Fruit fly (Drosophila melanogaster) whole organism, larva: ENCODE results near the gene Npc2e.

Source experiments
- noc ChIP-seq: fragments of 200-800 bp; sonication (Bioruptor generic); optimal IDR thresholded peaks from 3 replicates; lab custom pipeline; 2019; ENCODE audit warnings: missing biosample characterization, mild to moderate bottlenecking, missing genetic modification characterization, moderate library complexity

Npc2e gene

DNA sequence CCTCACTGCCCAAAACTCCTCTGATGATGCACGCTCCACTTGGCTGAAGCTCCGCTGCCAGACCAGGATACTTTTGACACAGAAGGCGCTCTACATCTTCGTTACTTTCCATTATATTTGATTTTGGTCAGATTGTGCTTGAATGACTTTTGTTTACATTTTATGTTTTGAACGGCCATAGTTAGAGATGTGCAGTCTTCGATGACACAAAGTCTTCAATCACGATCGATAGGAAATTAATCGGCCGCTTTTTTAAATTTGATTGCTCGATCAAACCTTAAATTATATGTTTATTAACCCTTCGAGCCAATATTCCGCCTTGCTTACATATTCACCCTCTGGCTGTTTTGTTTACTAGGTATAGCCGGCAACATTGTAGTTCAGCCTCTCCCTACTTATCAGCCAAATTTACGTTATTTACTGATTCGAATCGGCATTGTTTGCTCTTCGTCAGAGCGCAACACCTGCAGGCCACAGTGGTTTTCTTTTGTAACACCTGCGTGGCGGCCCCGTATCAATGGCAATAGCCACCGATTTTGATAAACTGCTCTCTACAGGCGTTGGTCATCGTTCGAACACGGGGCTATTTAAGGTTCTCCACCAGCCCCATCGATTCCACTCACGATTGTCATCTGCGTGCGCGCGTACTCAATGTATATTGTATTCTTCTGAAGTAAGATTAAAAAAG is at the start of gene Npc2e, which contains the start of gene Fancl:
TSS of gene Npc2e (plus strand) at position 638 of the 688 bp plus-strand sequence.
TSS of gene Fancl (minus strand) at position 175 of the 688 bp plus-strand sequence.
- TF ChIP-seq noc (tag; lab: Kevin White, UChicago) = no peak

DNA sequence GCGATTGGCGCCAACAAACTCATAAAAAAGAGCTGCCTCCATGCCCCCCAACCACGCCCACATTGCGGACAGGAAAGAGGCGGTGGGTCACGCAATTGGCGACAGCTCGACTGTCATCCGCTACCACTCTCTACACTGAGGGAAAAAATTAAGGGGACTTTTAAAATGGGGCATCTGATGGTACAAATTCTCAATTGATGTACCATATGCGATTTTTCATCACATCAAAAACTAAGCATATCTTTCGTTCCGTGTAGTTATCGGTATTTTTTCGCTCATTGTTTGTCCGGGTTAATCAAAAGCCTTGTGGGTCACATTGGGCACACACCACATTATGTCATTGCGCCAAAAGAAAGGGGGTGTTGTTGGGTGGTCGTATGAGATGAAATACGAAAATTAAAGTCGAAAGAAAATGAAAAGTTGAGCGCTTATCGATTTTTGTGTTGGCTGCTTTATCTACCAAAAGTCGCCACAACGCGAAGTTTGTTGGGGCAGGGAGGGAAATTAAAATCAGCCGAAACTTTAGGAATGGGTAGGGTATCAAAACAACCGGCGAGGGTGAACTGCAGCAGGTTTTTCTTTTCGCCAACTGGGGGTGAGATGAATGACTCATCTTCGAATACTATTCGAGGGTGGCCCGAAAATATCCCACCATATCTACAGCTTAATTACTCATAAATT is 29.0 kb upstream of the Npc2e start:
- no peak for TF ChIP-seq noc (tag; lab: Kevin White, UChicago)

DNA sequence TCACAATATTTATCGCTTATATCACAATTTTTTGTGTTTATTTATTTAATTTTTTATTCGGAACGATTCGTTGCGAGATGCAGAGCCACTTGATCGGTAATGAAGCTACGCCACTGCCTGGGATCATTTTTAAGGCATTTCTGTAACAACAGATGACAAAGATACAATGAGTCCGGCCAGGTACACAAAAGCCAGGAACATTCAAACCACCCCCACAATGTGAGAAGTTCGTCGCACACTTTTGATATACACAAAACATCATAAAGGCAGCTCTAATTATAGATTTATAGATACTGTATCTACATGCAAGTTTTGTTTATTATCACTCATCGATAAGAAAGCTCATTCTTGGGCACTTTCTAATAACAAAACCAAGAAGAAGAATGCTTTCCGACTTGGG is 28.1 kb upstream of the Npc2e start, which contains the start of gene CG31407:
TSS of gene CG31407 (minus strand) at position 101 of the 400 bp plus-strand sequence.
- TF ChIP-seq noc (tag; lab: Kevin White, UChicago) = no peak

DNA sequence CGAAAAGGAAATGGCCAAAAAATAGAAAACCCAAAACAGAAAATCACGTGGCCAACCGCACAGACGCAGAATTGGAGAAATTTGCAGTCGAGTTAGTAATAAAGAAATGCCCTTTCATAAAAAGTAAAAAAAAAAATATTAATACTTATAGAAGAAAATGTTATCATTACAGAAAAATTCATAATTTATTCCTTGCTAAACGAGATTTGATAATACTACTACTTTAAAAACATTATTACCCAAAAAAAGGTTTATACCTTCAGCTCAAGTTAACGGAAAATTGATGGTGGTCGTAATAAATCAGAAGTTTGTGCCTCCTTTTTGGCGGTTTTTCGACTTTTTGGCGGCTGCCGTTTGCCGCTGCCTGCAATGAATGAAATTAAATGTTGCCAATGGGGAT is 24.8 kb upstream of the Npc2e start:
- no peak for TF ChIP-seq noc (tag; lab: Kevin White, UChicago)

DNA sequence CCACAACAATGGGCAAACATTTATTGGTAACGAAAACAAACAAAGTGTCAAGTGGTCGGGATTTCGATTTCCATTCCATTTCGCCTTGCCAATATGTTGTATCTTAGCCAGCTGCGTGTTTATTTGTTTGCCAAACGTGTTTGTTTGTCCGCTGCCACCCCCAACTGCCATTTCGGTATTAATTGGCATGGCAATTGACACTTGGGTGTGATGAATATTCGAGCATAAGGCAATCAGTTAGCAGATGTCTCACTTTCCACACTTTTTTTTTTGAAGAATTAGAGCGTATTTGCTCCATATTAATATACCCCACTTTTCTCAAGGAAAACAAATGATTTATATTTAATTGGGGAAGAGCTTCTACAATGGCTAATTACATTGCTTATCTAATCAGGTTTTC is 21.7 kb upstream of the Npc2e start:
- no peak for TF ChIP-seq noc (tag; lab: Kevin White, UChicago)

DNA sequence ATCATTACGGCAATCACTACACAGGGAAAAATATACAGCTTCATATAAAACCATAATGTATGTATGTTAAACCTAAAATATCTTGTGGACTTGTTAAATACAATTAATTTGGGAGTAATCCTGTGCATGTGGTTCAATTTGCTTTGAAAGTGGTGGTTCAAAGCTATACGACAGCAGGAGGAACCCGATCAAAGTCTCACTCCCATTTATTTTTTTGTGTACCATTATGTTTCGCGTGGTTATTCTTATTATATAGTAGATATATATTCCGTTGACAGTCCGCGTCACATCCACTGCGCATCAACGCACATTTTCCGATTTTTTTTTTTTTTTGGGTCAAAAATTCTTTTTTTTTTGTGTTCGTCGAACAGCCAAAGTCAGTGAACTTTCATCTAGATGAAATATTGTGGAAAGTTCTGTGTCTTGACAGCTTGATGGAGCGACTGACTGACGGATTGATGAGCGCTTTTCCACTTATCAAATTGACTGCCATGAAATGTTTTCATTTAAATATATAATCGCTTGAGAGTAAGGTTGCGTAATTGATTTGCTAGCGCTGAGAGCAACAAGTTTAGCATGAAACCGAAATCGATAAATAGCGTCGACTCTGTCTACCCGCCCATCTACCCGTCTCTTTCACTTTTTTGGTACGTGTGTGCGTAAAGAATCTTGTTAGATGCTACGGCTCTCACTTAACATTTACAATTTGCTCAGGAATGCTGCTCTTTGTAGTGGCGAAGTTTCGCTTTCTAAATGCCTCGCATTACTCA is 20.0 kb upstream of the Npc2e start:
- no peak for TF ChIP-seq noc (tag; lab: Kevin White, UChicago)

DNA sequence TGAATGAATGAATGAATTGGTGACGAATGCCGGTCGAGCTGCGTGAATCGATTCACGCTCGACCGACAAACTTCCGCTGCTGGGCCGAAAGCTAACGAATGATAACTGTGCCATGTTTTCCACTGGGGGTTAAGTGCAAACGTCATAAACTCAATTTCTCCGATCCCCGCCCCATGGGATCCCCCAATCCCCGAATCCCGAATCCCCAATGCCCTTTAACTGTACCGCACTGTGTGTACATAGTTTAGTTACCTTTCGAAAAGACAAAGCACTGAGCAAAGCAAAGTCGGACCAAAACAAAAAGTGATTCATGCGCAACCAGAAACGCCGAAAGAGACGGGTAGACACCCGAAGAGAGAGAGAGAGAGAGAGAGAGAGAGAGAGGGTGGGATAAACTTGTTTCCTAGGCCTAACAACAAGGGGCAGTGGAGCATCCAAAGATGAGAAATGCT is 18.1 kb upstream of the Npc2e start:
- TF ChIP-seq noc (tag; lab: Kevin White, UChicago) = no peak

DNA sequence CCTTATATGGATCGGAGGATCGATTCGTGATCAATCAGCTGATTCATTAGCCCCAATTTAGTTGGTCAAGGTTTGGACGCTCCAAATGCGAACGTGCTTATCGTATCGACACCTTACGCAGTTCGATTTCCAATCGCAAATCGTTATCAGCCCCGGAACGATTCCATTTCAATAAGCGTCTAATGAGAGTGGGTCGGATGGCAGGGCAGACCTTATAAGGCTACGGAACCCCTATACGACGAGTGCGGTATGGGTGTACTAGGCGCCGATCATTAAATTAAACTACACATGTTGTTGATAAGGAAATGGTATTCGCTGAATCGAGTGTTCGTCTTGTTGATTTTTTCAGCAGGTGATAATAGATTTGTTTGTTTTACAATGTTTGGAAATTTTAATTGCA is 17.4 kb upstream of the Npc2e start:
- no peak for TF ChIP-seq noc (tag; lab: Kevin White, UChicago)

DNA sequence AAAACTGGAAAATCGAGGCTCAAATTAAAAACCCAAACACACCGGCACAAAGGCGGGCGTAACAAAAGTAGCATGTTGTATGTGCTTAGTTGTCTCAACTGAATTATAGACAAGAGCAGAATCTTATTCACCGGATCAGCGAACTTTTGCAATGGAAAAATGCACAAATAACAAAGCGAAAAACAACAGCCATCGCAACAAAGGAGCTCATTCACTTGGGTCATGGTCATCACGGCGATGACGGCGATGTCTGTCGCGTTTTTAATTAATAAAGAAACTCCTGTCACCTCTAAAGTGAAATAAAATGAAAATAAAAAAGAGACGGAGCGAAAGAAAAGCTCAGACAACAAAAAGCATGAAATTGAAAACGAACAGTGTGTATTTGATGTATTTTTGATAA is 13.9 kb upstream of the Npc2e start:
- no peak for TF ChIP-seq noc (tag; lab: Kevin White, UChicago)

DNA sequence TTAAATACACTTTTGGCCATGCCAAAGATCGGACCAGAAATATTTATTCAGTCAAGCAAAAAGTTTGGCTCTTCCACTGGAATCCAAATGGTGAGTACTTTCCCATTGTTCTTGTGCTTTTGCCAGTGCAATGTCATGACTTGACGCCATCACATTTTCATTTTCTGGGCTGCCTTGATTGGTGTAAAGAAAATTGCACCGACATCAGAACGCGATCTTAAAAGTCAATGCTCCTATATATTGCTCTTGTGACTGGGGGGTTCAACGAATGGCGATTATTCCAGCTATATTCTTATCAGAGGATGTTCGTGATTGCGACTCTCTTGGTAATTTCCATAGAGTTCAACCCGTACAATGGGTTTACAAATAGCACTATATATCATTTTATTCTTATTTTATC is 12.6 kb upstream of the Npc2e start:
- TF ChIP-seq noc (tag; lab: Kevin White, UChicago) = no peak

DNA sequence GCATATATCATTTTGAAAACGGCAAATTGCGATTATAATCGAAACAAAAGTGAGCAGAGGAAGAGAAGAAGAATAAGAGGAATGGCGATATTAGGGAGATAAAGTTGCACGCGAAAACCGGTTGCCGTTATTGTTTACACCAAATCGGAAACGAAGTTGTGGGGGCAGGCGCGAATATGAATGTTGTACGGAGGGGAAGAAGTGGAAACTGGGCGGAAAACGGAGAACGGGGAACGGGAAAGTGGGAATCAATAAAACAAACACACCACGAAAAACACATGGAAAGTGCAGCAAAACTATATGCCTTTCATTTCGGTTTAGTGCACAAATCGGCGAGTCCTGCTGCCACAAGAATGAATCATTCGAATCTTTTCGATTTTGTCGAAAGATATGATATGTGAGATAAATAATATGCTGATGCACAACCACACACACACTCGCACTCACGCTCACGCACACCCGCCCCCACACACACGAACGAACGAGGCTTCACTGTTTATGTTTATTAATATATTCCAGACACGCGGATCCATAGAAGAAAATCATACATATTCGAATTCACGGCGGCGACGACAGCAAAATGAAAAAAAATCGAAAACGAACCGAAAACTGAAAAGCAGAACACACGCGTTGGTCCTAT is 11.0 kb upstream of the Npc2e start:
- no peak for TF ChIP-seq noc (tag; lab: Kevin White, UChicago)

DNA sequence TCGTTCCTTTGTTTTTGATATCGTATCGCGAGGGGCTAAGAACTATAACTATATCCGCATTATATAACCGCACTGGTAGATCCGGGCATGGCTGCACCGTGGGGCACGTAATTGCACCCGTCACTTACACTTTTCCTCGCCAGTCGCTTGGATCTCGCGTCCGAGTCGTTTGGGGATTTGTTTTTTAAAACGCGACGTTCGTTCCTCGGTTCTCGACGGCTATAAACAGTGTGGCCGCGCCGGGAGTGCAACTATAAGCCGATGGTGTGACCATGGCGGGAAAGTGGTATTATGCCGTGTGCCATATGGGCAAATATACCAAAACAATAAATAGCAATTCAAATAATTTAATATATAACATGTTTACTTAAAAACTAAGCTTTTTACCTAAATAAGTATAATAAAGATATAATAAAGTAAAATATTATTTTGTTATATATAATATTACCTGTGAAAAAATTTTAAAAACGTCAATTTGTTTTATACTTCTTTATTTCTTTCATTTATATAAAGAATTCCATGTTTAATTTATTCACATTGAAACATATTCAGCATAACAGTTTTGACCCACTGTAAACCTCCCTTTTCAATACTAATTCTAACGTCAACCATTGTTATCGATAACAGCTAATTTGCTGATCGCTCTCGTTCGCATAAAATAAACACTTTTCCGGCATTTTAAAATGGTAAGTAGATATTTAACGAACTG is 10.3 kb upstream of the Npc2e start, which contains the start of the genes Mical and CG3909:
TSS of gene Mical (minus strand) at position 232 of the 709 bp plus-strand sequence.
TSS of gene CG3909 (plus strand) at position 607 of the 709 bp plus-strand sequence.
- peak; percentile 81 for TF ChIP-seq noc (tag; lab: Kevin White, UChicago)

DNA sequence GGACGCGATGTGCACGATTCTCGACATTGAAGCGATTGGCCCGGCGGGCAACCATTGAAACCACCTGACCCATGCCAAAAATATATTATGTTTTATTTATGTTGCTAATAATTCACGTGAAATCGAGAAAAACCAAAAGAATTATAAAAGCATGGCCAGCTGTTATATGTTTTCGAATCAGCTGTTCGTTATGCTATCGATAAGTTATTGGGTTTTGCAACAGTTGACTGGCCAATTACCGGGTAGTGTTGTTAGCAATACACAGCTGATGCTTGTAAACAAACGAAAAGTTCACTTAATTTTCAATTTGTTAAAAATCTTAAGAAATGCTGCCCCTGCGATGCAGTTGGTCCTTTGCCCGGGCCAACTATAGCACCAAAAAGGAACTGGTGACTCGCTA is 7.8 kb upstream of the Npc2e start, which contains the start of the genes CG11722 and mtTFB2:
TSS of gene CG11722 (minus strand) at position 200 of the 400 bp plus-strand sequence.
TSS of gene mtTFB2 (plus strand) at position 232 of the 400 bp plus-strand sequence.
- no peak for TF ChIP-seq noc (tag; lab: Kevin White, UChicago)

dm6 chr3R:10048035-10048774 is 4.9 kb upstream of the Npc2e start:
- peak; percentile 65 for TF ChIP-seq noc (tag; lab: Kevin White, UChicago)

dm6 chr3R:10048775-10048841 is 4.5 kb upstream of the Npc2e start, which contains the start of gene CG12811:
TSS of gene CG12811 (minus strand) at chr3R:10048797.
- no peak for TF ChIP-seq noc (tag; lab: Kevin White, UChicago)
